Fruit fly (Drosophila melanogaster) whole organism, embryonic: ENCODE results near the gene CG42784.
A peak's percentile ranks its signal among the peaks of the same experiment; 100 is the strongest.

Source experiments
- ATbp ChIP-seq: fragments of 200-800 bp; sonication (Bioruptor generic); optimal IDR thresholded peaks from 2 replicates; lab custom pipeline; 2017; ENCODE audit warnings: missing biosample characterization, mild to moderate bottlenecking, missing genetic modification characterization, missing genetic modification reagents
- Abd-B ChIP-seq: fragments of 200-800 bp; sonication (Bioruptor generic); optimal IDR thresholded peaks from 2 replicates; lab custom pipeline; 2018; ENCODE audit warnings: missing biosample characterization, mild to moderate bottlenecking, missing genetic modification characterization, moderate library complexity
- Antp ChIP-seq: fragments of 200-800 bp; sonication (Bioruptor generic); optimal IDR thresholded peaks from 3 replicates; lab custom pipeline; 2016; ENCODE audit warnings: missing biosample characterization, missing genetic modification characterization
- B-H2 ChIP-seq: fragments of 200-800 bp; sonication (Bioruptor generic); optimal IDR thresholded peaks from 2 replicates; lab custom pipeline; 2018; ENCODE audit warnings: missing biosample characterization, mild to moderate bottlenecking, missing genetic modification characterization
- C15 ChIP-seq: fragments of 200-800 bp; sonication (Bioruptor generic); IDR thresholded peaks from 3 replicates; pipeline ENCODE4 v1.3.6; 2022; ENCODE audit warnings: missing biosample characterization, missing genetic modification characterization
- CG10366 ChIP-seq: fragments of 200-800 bp; sonication (Bioruptor generic); IDR thresholded peaks from 2 replicates; pipeline ENCODE4 v1.3.6; 2022; ENCODE audit warnings: missing biosample characterization, missing genetic modification characterization
- CG13123 ChIP-seq: fragments of 200-800 bp; sonication (Bioruptor generic); optimal IDR thresholded peaks from 2 replicates; lab custom pipeline; 2016; ENCODE audit warnings: missing biosample characterization, missing genetic modification characterization
- CG13424 ChIP-seq: fragments of 200-800 bp; sonication (Bioruptor generic); optimal IDR thresholded peaks from 2 replicates; lab custom pipeline; 2019; ENCODE audit warnings: missing biosample characterization, mild to moderate bottlenecking, missing genetic modification characterization, moderate library complexity
- CG14050 ChIP-seq: fragments of 200-800 bp; sonication (Bioruptor generic); IDR thresholded peaks from 3 replicates; pipeline ENCODE4 v1.3.6; 2022; ENCODE audit warnings: missing biosample characterization, missing genetic modification characterization
- CG17568 ChIP-seq: fragments of 200-800 bp; sonication (Bioruptor generic); optimal IDR thresholded peaks from 2 replicates; lab custom pipeline; 2018; ENCODE audit warnings: missing biosample characterization, mild to moderate bottlenecking, missing genetic modification characterization, moderate library complexity
- CG18011 ChIP-seq: fragments of 200-800 bp; sonication (Bioruptor generic); optimal IDR thresholded peaks from 2 replicates; lab custom pipeline; 2017; ENCODE audit warnings: missing biosample characterization, missing genetic modification characterization, mild to moderate bottlenecking, moderate library complexity, missing genotype
- CG1832 ChIP-seq: fragments of 200-800 bp; sonication (Bioruptor generic); optimal IDR thresholded peaks from 2 replicates; lab custom pipeline; 2017; ENCODE audit warnings: missing biosample characterization, mild to moderate bottlenecking, missing genetic modification characterization, inconsistent platforms
- CG2199 ChIP-seq: fragments of 200-800 bp; sonication (Bioruptor generic); IDR thresholded peaks from 3 replicates; pipeline ENCODE4 v1.3.6; 2022; ENCODE audit warnings: missing biosample characterization, missing genetic modification characterization
- CG2678 ChIP-seq: fragments of 200-800 bp; sonication (Bioruptor generic); optimal IDR thresholded peaks from 3 replicates; lab custom pipeline; 2019; ENCODE audit warnings: missing biosample characterization, mild to moderate bottlenecking, missing genetic modification characterization, moderate library complexity
- CG30403 ChIP-seq: fragments of 200-800 bp; sonication (Bioruptor generic); optimal IDR thresholded peaks from 3 replicates; lab custom pipeline; 2016; ENCODE audit warnings: missing biosample characterization, missing genetic modification characterization
- CG31224 ChIP-seq: fragments of 200-800 bp; sonication (Bioruptor generic); IDR thresholded peaks from 2 replicates; pipeline ENCODE4 v1.3.6; 2022; ENCODE audit warnings: missing biosample characterization, missing genetic modification characterization
- CG33213 ChIP-seq: fragments of 200-800 bp; sonication (Bioruptor generic); optimal IDR thresholded peaks from 3 replicates; lab custom pipeline; 2016; ENCODE audit warnings: missing biosample characterization, missing genetic modification characterization
- CG3838 ChIP-seq: fragments of 200-800 bp; sonication (Bioruptor generic); optimal IDR thresholded peaks from 3 replicates; lab custom pipeline; 2016; ENCODE audit warnings: missing biosample characterization, missing genetic modification characterization
- CG4282 ChIP-seq: fragments of 200-800 bp; sonication (Bioruptor generic); optimal IDR thresholded peaks from 2 replicates; lab custom pipeline; 2016; ENCODE audit warnings: missing biosample characterization, missing genetic modification characterization
- CG4360 ChIP-seq: fragments of 200-800 bp; sonication (Bioruptor generic); IDR thresholded peaks from 2 replicates; pipeline ENCODE4 v1.3.6; 2022; ENCODE audit warnings: missing biosample characterization, missing genetic modification characterization
- CG43689 ChIP-seq: fragments of 200-800 bp; sonication (Bioruptor generic); IDR thresholded peaks from 2 replicates; pipeline ENCODE4 v1.3.6; 2022; ENCODE audit warnings: missing biosample characterization, missing genetic modification characterization
- CG4854 ChIP-seq: fragments of 200-800 bp; sonication (Bioruptor generic); optimal IDR thresholded peaks from 2 replicates; lab custom pipeline; 2016; ENCODE audit warnings: missing biosample characterization, missing genetic modification characterization, inconsistent platforms
- CG6683 ChIP-seq: fragments of 200-800 bp; sonication (Bioruptor generic); optimal IDR thresholded peaks from 2 replicates; lab custom pipeline; 2017; ENCODE audit warnings: missing biosample characterization, mild to moderate bottlenecking, missing genetic modification characterization, missing genetic modification reagents
- CG8388 ChIP-seq: fragments of 200-800 bp; sonication (Bioruptor generic); optimal IDR thresholded peaks from 2 replicates; lab custom pipeline; 2019; ENCODE audit warnings: missing biosample characterization, mild to moderate bottlenecking, missing genetic modification characterization, moderate library complexity
- CG9215 ChIP-seq: fragments of 200-800 bp; sonication (Bioruptor generic); IDR thresholded peaks from 2 replicates; pipeline ENCODE4 v1.3.6; 2022; ENCODE audit warnings: missing biosample characterization, missing genetic modification characterization
- CoRest ChIP-seq: fragments of 200-800 bp; sonication (Bioruptor generic); optimal IDR thresholded peaks from 3 replicates; lab custom pipeline; 2018; ENCODE audit warnings: missing biosample characterization, mild to moderate bottlenecking, missing genetic modification characterization, moderate library complexity
- Doc3 ChIP-seq: fragments of 200-800 bp; sonication (Bioruptor generic); IDR thresholded peaks from 3 replicates; pipeline ENCODE4 v1.3.6; 2022; ENCODE audit warnings: missing biosample characterization, missing genetic modification characterization; ENCODE audit not compliant: partially characterized antibody
- Gsc ChIP-seq: fragments of 200-800 bp; sonication (Bioruptor generic); IDR thresholded peaks from 2 replicates; pipeline ENCODE4 v1.3.6; 2022; ENCODE audit warnings: missing biosample characterization, missing genetic modification characterization
- HmgZ ChIP-seq: fragments of 200-800 bp; sonication (Bioruptor generic); optimal IDR thresholded peaks from 2 replicates; lab custom pipeline; 2018; ENCODE audit warnings: missing biosample characterization, mild to moderate bottlenecking, missing genetic modification characterization
- MBD-R2 ChIP-seq: fragments of 200-800 bp; sonication (Bioruptor generic); IDR thresholded peaks from 2 replicates; pipeline ENCODE4 v1.3.6; 2022; ENCODE audit warnings: missing biosample characterization, missing genetic modification characterization
- Mrtf ChIP-seq: fragments of 200-800 bp; sonication (Bioruptor generic); IDR thresholded peaks from 3 replicates; pipeline ENCODE4 v1.3.6; 2022; ENCODE audit warnings: missing biosample characterization, missing genetic modification characterization
- Opbp ChIP-seq: fragments of 200-800 bp; sonication (Bioruptor generic); IDR thresholded peaks from 3 replicates; pipeline ENCODE4 v1.3.6; 2022; ENCODE audit warnings: missing biosample characterization, missing genetic modification characterization; ENCODE audit not compliant: partially characterized antibody
- Sin3A ChIP-seq: fragments of >200 bp; optimal IDR thresholded peaks from 2 replicates; lab custom pipeline; 2018
- Tbp ChIP-seq: fragments of >200 bp; optimal IDR thresholded peaks from 2 replicates; lab custom pipeline; 2018; ENCODE audit warnings: missing biosample characterization, missing genetic modification characterization
- al ChIP-seq: fragments of 200-800 bp; sonication (Bioruptor generic); IDR thresholded peaks from 2 replicates; pipeline ENCODE4 v1.3.6; 2022; ENCODE audit warnings: missing biosample characterization, missing genetic modification characterization
- ash1 ChIP-seq: fragments of 200-800 bp; sonication (Bioruptor generic); optimal IDR thresholded peaks from 2 replicates; lab custom pipeline; 2018; ENCODE audit warnings: missing biosample characterization, mild to moderate bottlenecking, missing genetic modification characterization
- az2 ChIP-seq: fragments of 200-800 bp; sonication (Bioruptor generic); optimal IDR thresholded peaks from 3 replicates; lab custom pipeline; 2016; ENCODE audit warnings: missing biosample characterization, missing genetic modification characterization
- chif ChIP-seq, 2 experiments: fragments of 200-800 bp; sonication (Bioruptor generic); optimal IDR thresholded peaks; 3 replicates each; lab custom pipeline; 2016; ENCODE audit warnings: missing biosample characterization in 2 of 2, missing genetic modification characterization in 2 of 2
- dimm ChIP-seq: fragments of 200-800 bp; sonication (Bioruptor generic); IDR thresholded peaks from 2 replicates; pipeline ENCODE4 v1.3.6; 2022; ENCODE audit warnings: missing biosample characterization, missing genetic modification characterization
- eve ChIP-seq, 2 experiments: fragments of >200 bp; optimal IDR thresholded peaks; 2 replicates each; lab custom pipeline; 2017; ENCODE audit warnings: missing biosample characterization in 2 of 2, missing genetic modification characterization in 2 of 2
- fd96Cb ChIP-seq: fragments of 200-800 bp; sonication (Bioruptor generic); optimal IDR thresholded peaks from 2 replicates; lab custom pipeline; 2018; ENCODE audit warnings: missing biosample characterization, mild to moderate bottlenecking, missing genetic modification characterization, moderate library complexity
- gcm ChIP-seq: fragments of 200-800 bp; sonication (Bioruptor generic); optimal IDR thresholded peaks from 2 replicates; lab custom pipeline; 2019; ENCODE audit warnings: missing biosample characterization, mild to moderate bottlenecking, missing genetic modification characterization, moderate library complexity
- gcm2 ChIP-seq: fragments of 200-800 bp; sonication (Bioruptor generic); optimal IDR thresholded peaks from 2 replicates; lab custom pipeline; 2016; ENCODE audit warnings: missing biosample characterization, missing genetic modification characterization
- gfzf ChIP-seq: fragments of 200-800 bp; sonication (Bioruptor generic); optimal IDR thresholded peaks from 2 replicates; lab custom pipeline; 2016; ENCODE audit warnings: missing biosample characterization, mild to moderate bottlenecking, missing genetic modification characterization, moderate library complexity
- gsb ChIP-seq: fragments of 200-800 bp; sonication (Bioruptor generic); IDR thresholded peaks from 2 replicates; pipeline ENCODE4 v1.3.6; 2022; ENCODE audit warnings: missing biosample characterization, missing genetic modification characterization
- hth ChIP-seq: fragments of >200 bp; optimal IDR thresholded peaks from 2 replicates; lab custom pipeline; 2017; ENCODE audit warnings: inconsistent platforms
- kni ChIP-seq: fragments of 200-800 bp; sonication (Bioruptor generic); optimal IDR thresholded peaks from 3 replicates; lab custom pipeline; 2017; ENCODE audit warnings: mild to moderate bottlenecking, missing biosample characterization, missing genetic modification reagents, missing genetic modification characterization
- lbe ChIP-seq: fragments of 200-800 bp; sonication (Bioruptor generic); optimal IDR thresholded peaks from 2 replicates; lab custom pipeline; 2016; ENCODE audit warnings: missing biosample characterization, mild to moderate bottlenecking, missing genetic modification characterization
- pb ChIP-seq: fragments of 200-800 bp; sonication (Bioruptor generic); optimal IDR thresholded peaks from 3 replicates; lab custom pipeline; 2016; ENCODE audit warnings: missing biosample characterization, missing genetic modification characterization
- shn ChIP-seq: fragments of 200-800 bp; sonication (Bioruptor generic); optimal IDR thresholded peaks from 3 replicates; lab custom pipeline; 2016; ENCODE audit warnings: missing biosample characterization, missing genetic modification characterization
- tgo ChIP-seq: fragments of 200-800 bp; sonication (Bioruptor generic); IDR thresholded peaks from 3 replicates; pipeline ENCODE4 v1.3.6; 2022; ENCODE audit warnings: missing biosample characterization, missing genetic modification characterization
- tup ChIP-seq: fragments of 200-800 bp; sonication (Bioruptor generic); optimal IDR thresholded peaks from 2 replicates; lab custom pipeline; 2016; ENCODE audit warnings: missing biosample characterization, mild to moderate bottlenecking, missing genetic modification characterization, moderate library complexity

CG42784 gene

dm6 chr2L:13378488-13378964 is 36.7 kb upstream of the CG42784 start, which contains the start of the genes CG9302 and beta'COP (continued):
- TF ChIP-seq Mrtf (GFP tag; lab: Robert Waterston, UW) (no peak), CG31224 (peak; percentile 42; the same call in 1 of the 2 replicates), CG13123 (GFP tag; lab: Kevin White, UChicago) (peak; percentile 33), ATbp (GFP tag; lab: Kevin White, UChicago) (no peak), CG18011 (peak; percentile 24), shn (peak; percentile 9), lbe (peak; percentile 66), CG2199 (GFP tag; lab: Robert Waterston, UW) (0 out of 3 replicates have a peak, but pooled peaks have one; percentile 25), kni (no peak), gcm2 (no peak), Doc3 (GFP tag; lab: Robert Waterston, UW) (peak; percentile 57), Antp (GFP tag; lab: Kevin White, UChicago) (peak; percentile 34), CG1832 (no peak), Abd-B (GFP tag; lab: Kevin White, UChicago) (peak; percentile 91), MBD-R2 (peak; percentile 66), CG9215 (peak; percentile 74), B-H2 (GFP tag; lab: Kevin White, UChicago) (peak; percentile 77), CG33213 (GFP tag; lab: Kevin White, UChicago) (peak; percentile 14), tup (GFP tag; lab: Kevin White, UChicago) (peak; percentile 1), CG17568 (no peak), HmgZ (tag; lab: Kevin White, UChicago) (peak; percentile 42), CG14050 (no peak), tgo (GFP tag; lab: Robert Waterston, UW) (peak; percentile 54; the same call in 1 of the 3 replicates), fd96Cb (peak; percentile 51), gsb (no peak), ash1 (GFP tag; lab: Kevin White, UChicago) (no peak), eve (GFP tag; optimal IDR thresholded peaks at IDR 0.05; lab: Kevin White, UChicago) (no peak), chif (GFP tag; optimal IDR thresholded peaks at IDR 0.05; lab: Kevin White, UChicago) (peak in 1 of 2 experiments; percentile 20), CG2678 (tag; lab: Kevin White, UChicago) (no peak), az2 (peak; percentile 71), C15 (no peak), dimm (GFP tag; lab: Robert Waterston, UW) (no peak), CG30403 (GFP tag; lab: Kevin White, UChicago) (peak; percentile 83), CG4854 (GFP tag; lab: Kevin White, UChicago) (peak; percentile 31), CG6683 (peak; percentile 14), CG10366 (GFP tag; lab: Robert Waterston, UW) (peak; percentile 41; the same call in 1 of the 2 replicates), Opbp (peak; percentile 68), al (peak; percentile 59; the same call in 1 of the 2 replicates), CG43689 (GFP tag; lab: Robert Waterston, UW) (no peak), Sin3A (peak; percentile 83), CG4282 (GFP tag; lab: Kevin White, UChicago) (no peak), gcm (no peak), CG4360 (no peak), Gsc (no peak), CG8388 (GFP tag; lab: Kevin White, UChicago) (peak; percentile 50), hth (no peak), CG13424 (tag; lab: Kevin White, UChicago) (peak; percentile 78), CoRest (peak; percentile 88), pb (no peak), CG3838 (no peak), Tbp (GFP tag; lab: Kevin White, UChicago) (no peak), gfzf (GFP tag; lab: Kevin White, UChicago) (no peak)
